Worm (Caenorhabditis elegans): ENCODE measurements around the gene srh-257.

Gene srh-257

DNA sequence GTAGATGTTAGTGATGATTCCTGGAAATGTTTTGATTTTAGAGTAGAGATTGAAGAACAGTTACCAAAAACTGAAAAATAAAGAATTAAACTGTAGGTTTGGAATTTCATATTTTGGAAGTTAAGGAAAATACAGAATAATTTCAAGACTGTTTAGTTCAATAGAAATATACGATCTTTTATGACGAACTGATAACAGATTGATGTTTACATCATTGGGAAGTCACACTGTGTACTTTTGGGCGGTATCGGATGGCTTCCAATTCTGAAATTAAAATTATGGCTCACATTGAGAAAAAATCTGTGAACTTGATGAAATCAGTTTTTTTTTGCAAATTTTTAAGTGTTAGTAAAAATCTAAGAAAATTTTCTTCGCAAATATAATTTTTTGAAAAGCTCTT is 25.4 kb downstream of the srh-257 start, which contains the start of gene T26H5.8:
T26H5.8 (minus strand) TSS at position 270 of the 400 bp plus-strand sequence.
- TF ChIP-seq sea-1 (GFP tag; conservative IDR thresholded peaks at IDR 0.05): no peak
- no peak for TF ChIP-seq F13C5.2 (tag; optimal IDR thresholded peaks at IDR 0.05)
- no peak for TF ChIP-seq hmbx-1 (tag; optimal IDR thresholded peaks at IDR 0.05)
- TF ChIP-seq ets-7 (tag; optimal IDR thresholded peaks at IDR 0.05): no peak
- TF ChIP-seq flt-1 (GFP tag; IDR thresholded peaks at IDR 0.05): no peak
- TF ChIP-seq ama-1 (optimal IDR thresholded peaks at IDR 0.05): no peak
- TF ChIP-seq ceh-36 (tag; optimal IDR thresholded peaks at IDR 0.05): no peak
- TF ChIP-seq hmg-4 (GFP tag; optimal IDR thresholded peaks at IDR 0.05): no peak

DNA sequence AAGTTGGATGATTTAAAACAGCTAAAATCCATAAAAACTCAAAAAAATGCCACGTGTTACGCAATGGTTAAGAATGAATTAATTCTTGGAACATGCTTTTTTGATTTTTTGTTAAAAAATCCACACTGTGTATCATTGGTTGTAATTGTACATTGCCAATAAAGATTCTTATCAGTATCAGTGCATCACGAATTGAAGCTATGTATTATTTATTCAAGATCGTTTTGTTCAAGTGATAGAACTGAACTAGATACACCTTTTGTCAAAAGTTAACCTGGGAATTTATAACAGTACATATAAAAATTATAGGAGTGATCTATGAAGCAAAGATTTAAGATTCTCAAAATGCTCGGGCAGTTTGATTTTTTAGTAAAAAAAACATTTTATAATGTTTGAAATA is 27.6 kb downstream of the srh-257 start:
- TF ChIP-seq sea-1 (GFP tag; conservative IDR thresholded peaks at IDR 0.05) (no peak), scrt-1 (GFP tag; IDR thresholded peaks at IDR 0.05) (no peak), ceh-36 (tag; optimal IDR thresholded peaks at IDR 0.05) (no peak), tbx-37 (GFP tag; conservative IDR thresholded peaks at IDR 0.05) (no peak), aly-1 (tag; optimal IDR thresholded peaks at IDR 0.05) (no peak), tbx-11 (GFP tag; IDR thresholded peaks at IDR 0.05) (no peak), pes-1 (GFP tag; IDR thresholded peaks at IDR 0.05) (no peak), ceh-13 (GFP tag; optimal IDR thresholded peaks at IDR 0.05) (no peak), ets-7 (tag; optimal IDR thresholded peaks at IDR 0.05) (no peak)

DNA sequence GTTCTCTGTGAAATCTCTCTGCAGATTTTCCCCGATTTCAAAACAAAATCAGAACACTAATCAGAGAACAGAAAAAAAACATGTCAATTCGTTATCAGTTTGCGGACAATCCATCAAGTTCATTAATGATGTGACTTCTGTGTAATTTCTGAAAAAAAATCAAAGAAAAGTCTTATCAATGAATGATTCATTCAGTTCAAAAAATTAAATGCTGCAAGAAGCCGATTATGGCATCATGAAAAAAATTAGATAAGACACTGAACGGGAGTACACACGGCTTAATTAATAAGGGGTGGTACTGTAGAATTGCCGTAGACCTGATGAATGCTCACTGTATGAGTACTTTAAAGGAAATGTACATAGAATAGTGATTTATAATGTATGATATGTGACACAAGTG is 29.1 kb downstream of the srh-257 start:
- no peak for TF ChIP-seq flt-1 (GFP tag; IDR thresholded peaks at IDR 0.05)
- no peak for TF ChIP-seq tra-4 (tag; optimal IDR thresholded peaks at IDR 0.05)
- no peak for TF ChIP-seq B0310.2 (tag; optimal IDR thresholded peaks at IDR 0.05)
- TF ChIP-seq ceh-36 (tag; optimal IDR thresholded peaks at IDR 0.05): no peak
- no peak for TF ChIP-seq ets-7 (tag; optimal IDR thresholded peaks at IDR 0.05)
- TF ChIP-seq hnd-1 (tag; optimal IDR thresholded peaks at IDR 0.05): no peak
- TF ChIP-seq sea-1 (GFP tag; conservative IDR thresholded peaks at IDR 0.05): no peak
- TF ChIP-seq hmbx-1 (tag; optimal IDR thresholded peaks at IDR 0.05): no peak
- TF ChIP-seq scrt-1 (GFP tag; IDR thresholded peaks at IDR 0.05): no peak
- no peak for TF ChIP-seq pes-1 (GFP tag; IDR thresholded peaks at IDR 0.05)
- no peak for TF ChIP-seq F13C5.2 (tag; optimal IDR thresholded peaks at IDR 0.05)
- no peak for TF ChIP-seq tbx-11 (GFP tag; IDR thresholded peaks at IDR 0.05)
- TF ChIP-seq aly-1 (tag; optimal IDR thresholded peaks at IDR 0.05): no peak
- no peak for TF ChIP-seq ceh-13 (GFP tag; optimal IDR thresholded peaks at IDR 0.05)

DNA sequence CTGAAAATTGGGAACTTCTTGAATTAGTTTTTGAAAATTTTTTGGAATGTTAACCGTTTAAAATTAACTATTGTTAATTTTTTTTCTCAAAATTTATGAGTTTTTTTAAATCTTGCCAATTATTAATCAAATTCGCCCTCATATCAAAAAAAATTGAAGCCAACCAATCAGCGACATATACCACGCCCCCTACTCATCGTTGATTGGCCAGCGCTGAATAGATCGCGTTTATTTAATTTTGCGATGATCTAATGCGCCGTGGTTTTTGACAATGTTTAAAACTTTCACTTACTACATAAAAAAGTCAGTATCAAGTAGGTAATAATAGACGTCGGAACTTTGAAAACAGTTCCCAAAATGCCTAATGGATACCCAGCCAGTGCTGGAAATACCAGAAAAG is 35.4 kb downstream of the srh-257 start:
- no peak for TF ChIP-seq F13C5.2 (tag; optimal IDR thresholded peaks at IDR 0.05)
- TF ChIP-seq tbx-11 (GFP tag; IDR thresholded peaks at IDR 0.05): no peak

DNA sequence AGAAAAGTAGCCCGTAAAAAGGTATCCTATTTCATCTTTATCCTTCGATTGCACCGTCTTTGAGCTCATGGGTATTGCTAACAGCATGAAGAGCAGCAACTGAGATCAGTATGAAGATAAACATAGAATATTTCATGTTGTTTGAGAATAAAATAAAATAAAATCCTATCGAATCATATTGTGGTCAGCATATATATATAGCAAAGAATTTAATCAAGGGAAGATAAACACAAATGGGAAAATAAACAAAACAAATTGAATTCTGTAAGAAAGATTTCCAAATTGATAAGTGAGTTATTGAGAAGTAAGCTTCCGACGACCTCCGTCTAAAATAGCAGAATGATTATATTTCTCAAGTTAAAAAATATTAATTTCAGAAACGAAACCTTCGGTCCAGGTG is 36.7 kb downstream of the srh-257 start, which contains the start of gene T26H5.10:
T26H5.10 (minus strand) TSS at position 101 of the 400 bp plus-strand sequence.
- TF ChIP-seq flt-1 (GFP tag; IDR thresholded peaks at IDR 0.05) (no peak), B0310.2 (tag; optimal IDR thresholded peaks at IDR 0.05) (no peak), sea-1 (GFP tag; conservative IDR thresholded peaks at IDR 0.05) (no peak), tra-4 (tag; optimal IDR thresholded peaks at IDR 0.05) (no peak), ama-1 (optimal IDR thresholded peaks at IDR 0.05) (no peak), aly-1 (tag; optimal IDR thresholded peaks at IDR 0.05) (no peak), F13C5.2 (tag; optimal IDR thresholded peaks at IDR 0.05) (no peak)

DNA sequence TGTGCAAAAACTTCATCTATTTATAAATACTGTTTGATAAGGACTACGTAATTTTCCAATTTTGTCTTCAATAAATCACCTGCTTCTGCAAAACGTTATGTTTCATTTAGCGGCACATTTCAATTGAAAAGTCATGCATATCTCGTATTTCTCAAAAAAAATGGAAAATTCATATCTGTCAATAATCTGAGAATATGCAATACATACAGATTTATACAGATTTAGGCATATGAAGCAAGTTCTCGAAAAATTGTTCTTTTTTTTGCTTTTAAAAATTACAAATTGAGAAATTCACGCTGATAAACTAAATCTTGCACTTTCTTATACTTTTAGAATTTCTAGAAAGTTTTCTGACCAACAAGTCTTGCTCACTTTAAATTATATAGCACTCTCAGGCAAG is 37.2 kb downstream of the srh-257 start, which contains the start of gene T26H5.11:
T26H5.11 (minus strand) TSS at position 101 of the 400 bp plus-strand sequence.
- no peak for TF ChIP-seq hmg-4 (GFP tag; optimal IDR thresholded peaks at IDR 0.05)
- no peak for TF ChIP-seq scrt-1 (GFP tag; IDR thresholded peaks at IDR 0.05)
- TF ChIP-seq tbx-37 (GFP tag; conservative IDR thresholded peaks at IDR 0.05): no peak

DNA sequence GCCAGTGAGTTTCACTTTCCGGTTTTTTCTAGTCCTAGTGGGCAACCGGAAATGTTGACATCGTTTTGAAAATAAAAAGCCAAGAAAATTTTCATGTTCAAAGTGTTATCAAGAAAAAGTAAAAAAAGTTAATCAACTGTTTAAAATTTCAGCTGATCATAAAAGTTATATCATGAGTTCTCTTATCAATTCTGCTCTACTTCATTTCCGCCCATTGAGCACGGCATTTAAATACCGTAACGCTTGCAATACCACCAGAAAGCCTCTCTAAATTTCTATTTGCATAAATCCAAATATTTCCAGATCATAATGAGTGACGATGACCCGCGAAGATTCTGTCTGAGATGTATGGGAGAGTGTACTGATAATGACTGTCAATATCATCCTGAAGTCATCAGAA is 37.6 kb downstream of the srh-257 start, which contains the start of gene T26H5.9:
T26H5.9 (plus strand) TSS at position 302 of the 400 bp plus-strand sequence.
- no peak for TF ChIP-seq scrt-1 (GFP tag; IDR thresholded peaks at IDR 0.05)
- no peak for TF ChIP-seq hmbx-1 (tag; optimal IDR thresholded peaks at IDR 0.05)
- no peak for TF ChIP-seq hmg-4 (GFP tag; optimal IDR thresholded peaks at IDR 0.05)
- TF ChIP-seq ceh-13 (GFP tag; optimal IDR thresholded peaks at IDR 0.05): no peak
- no peak for TF ChIP-seq ama-1 (optimal IDR thresholded peaks at IDR 0.05)
- no peak for TF ChIP-seq tbx-37 (GFP tag; conservative IDR thresholded peaks at IDR 0.05)
- no peak for TF ChIP-seq tbx-11 (GFP tag; IDR thresholded peaks at IDR 0.05)
- TF ChIP-seq flt-1 (GFP tag; IDR thresholded peaks at IDR 0.05): no peak
- TF ChIP-seq aly-1 (tag; optimal IDR thresholded peaks at IDR 0.05): no peak
- no peak for TF ChIP-seq B0310.2 (tag; optimal IDR thresholded peaks at IDR 0.05)
- no peak for TF ChIP-seq F13C5.2 (tag; optimal IDR thresholded peaks at IDR 0.05)
- TF ChIP-seq hnd-1 (tag; optimal IDR thresholded peaks at IDR 0.05): no peak
- no peak for TF ChIP-seq tra-4 (tag; optimal IDR thresholded peaks at IDR 0.05)
- TF ChIP-seq ceh-36 (tag; optimal IDR thresholded peaks at IDR 0.05): no peak
- no peak for TF ChIP-seq ets-7 (tag; optimal IDR thresholded peaks at IDR 0.05)
- no peak for TF ChIP-seq pes-1 (GFP tag; IDR thresholded peaks at IDR 0.05)

DNA sequence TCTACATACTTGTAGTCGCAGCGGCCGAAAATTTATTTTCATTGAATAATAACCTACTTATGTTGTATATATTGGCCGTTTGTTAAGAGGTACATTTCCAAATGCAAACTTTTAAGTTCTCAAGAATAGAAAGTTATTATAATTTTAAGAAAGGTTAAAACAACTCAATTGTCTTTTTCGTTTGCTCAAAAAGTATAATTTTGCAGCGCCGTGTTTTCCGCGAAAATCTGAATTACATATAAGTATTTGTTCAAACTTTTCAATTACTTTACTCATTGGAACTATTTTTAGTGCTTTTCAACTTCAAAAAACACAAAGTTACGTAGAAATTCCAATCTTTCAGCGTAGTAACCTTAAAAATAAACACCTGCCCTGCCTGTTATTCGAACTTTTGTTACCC is 38.4 kb downstream of the srh-257 start, which contains the start of gene srh-239:
srh-239 (plus strand) TSS at position 301 of the 400 bp plus-strand sequence.
- TF ChIP-seq ama-1 (optimal IDR thresholded peaks at IDR 0.05) (no peak), aly-1 (tag; optimal IDR thresholded peaks at IDR 0.05) (no peak), tra-4 (tag; optimal IDR thresholded peaks at IDR 0.05) (no peak), B0310.2 (tag; optimal IDR thresholded peaks at IDR 0.05) (no peak), pes-1 (GFP tag; IDR thresholded peaks at IDR 0.05) (no peak), scrt-1 (GFP tag; IDR thresholded peaks at IDR 0.05) (no peak)

DNA sequence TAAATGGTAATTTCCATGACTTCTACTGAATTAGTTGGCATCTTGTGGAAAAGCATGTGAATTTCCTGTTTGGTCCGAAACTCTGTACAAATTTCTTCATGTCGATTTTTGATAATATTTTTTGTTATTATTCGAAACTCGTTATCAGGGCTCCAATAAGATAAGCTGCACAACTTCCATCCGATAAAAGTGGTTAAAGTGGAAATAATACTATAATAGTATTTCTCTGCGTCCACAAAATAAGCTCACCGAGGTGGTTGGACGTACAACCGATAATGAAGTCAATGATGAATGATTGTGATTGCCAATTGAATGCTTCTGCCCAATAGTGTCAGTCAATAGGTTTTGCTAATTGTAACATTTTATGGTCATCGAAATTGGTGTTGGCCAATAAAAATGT is 41.4 kb downstream of the srh-257 start, which contains the start of gene T26H5.4:
T26H5.4 (minus strand) TSS at position 294 of the 400 bp plus-strand sequence.
- no peak for TF ChIP-seq tbx-37 (GFP tag; conservative IDR thresholded peaks at IDR 0.05)
- no peak for TF ChIP-seq F13C5.2 (tag; optimal IDR thresholded peaks at IDR 0.05)
- TF ChIP-seq ceh-36 (tag; optimal IDR thresholded peaks at IDR 0.05): no peak
- TF ChIP-seq hnd-1 (tag; optimal IDR thresholded peaks at IDR 0.05): no peak

All from whole organism, early embryonic.